Worm (Caenorhabditis elegans): ENCODE data around the gene cox-14.
"Not testable (repeated sequence)": the region's sequence is repeated elsewhere in the genome, so short reads cannot be mapped to it uniquely, and the experiment has no call there.

ce11 chrIII:10221860-10222259 is 3.1 kb downstream of the cox-14 start, which contains the start of gene Y70G10A.4:
- TF ChIP-seq unc-62 (GFP tag; optimal IDR thresholded peaks at IDR 0.05); elt-1 (tag; optimal IDR thresholded peaks at IDR 0.05; ENCODE audit: borderline replicate concordance, insufficient read depth); sem-2 (GFP tag; optimal IDR thresholded peaks at IDR 0.05): not testable (repeated sequence)

All from whole organism, mixed stage, embryonic.